Worm (Caenorhabditis elegans): Measurements from ENCODE around the gene C45H4.13.

DNA sequence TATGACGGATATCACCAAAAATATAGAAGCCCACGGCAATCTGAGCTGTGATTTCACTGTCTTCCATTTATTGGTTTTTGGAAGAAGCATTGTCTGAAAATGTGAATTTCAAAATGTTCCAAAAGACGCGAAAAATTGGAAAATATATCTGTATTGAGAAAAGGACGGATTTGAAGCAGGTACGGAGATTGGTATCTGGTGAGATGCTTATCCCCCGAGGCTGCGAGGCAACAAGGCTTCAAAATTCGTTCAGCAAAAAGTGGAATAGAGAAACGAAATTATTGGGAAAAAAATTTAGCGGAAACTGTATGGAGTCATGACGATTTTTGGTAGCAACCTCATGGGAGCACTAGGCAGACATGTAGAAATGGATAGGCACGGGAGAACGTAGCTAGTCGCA lies 47.7 kb downstream of the C45H4.13 start, which contains the start of gene F36F12.1:
- TF ChIP-seq sea-2 (GFP tag; optimal IDR thresholded peaks at IDR 0.05) = no peak
- no peak for TF ChIP-seq nfya-1 (tag; optimal IDR thresholded peaks at IDR 0.05; ENCODE audit: insufficient read depth)
- TF ChIP-seq ztf-4 (tag; optimal IDR thresholded peaks at IDR 0.05) = no peak
- TF ChIP-seq unc-39 (tag; optimal IDR thresholded peaks at IDR 0.05) = no peak
- no peak for TF ChIP-seq nhr-11 (tag; optimal IDR thresholded peaks at IDR 0.05)
- TF ChIP-seq zag-1 (tag; optimal IDR thresholded peaks at IDR 0.05) = no peak
- TF ChIP-seq daf-12 (tag; optimal IDR thresholded peaks at IDR 0.05) = no peak
- no peak for TF ChIP-seq lin-15B (tag; optimal IDR thresholded peaks at IDR 0.05)
- no peak for TF ChIP-seq fkh-2 (tag; optimal IDR thresholded peaks at IDR 0.05)
- no peak for TF ChIP-seq eor-1 (tag; optimal IDR thresholded peaks at IDR 0.05)
- no peak for TF ChIP-seq nhr-12 (tag; optimal IDR thresholded peaks at IDR 0.05)
- no peak for TF ChIP-seq skn-1 (tag; optimal IDR thresholded peaks at IDR 0.05)
- no peak for TF ChIP-seq unc-62 (GFP tag; optimal IDR thresholded peaks at IDR 0.05)
